Fruit fly (Drosophila melanogaster) ovary, adult (tissue): ENCODE measurements around the gene GluProRS.

Source experiments
- CG17801 ChIP-seq: fragments of 200-800 bp; optimal IDR thresholded peaks from 2 replicates; lab custom pipeline; 2019; ENCODE audit warnings: missing biosample characterization, mild to moderate bottlenecking, missing genetic modification characterization, moderate library complexity; ENCODE audit not compliant: partially characterized antibody

GluProRS gene

dm6 chr3R:23938564-23939122 lies 19.5 kb downstream of the GluProRS start:
- TF ChIP-seq CG17801 (GFP tag; lab: Kevin White, UChicago), result no peak

dm6 chr3R:23933684-23934575 lies 24.3 kb downstream of the GluProRS start, which contains the start of gene CG5854:
CG5854 (plus strand) TSS chr3R:23933912.
- peak; percentile 37 for TF ChIP-seq CG17801 (GFP tag; lab: Kevin White, UChicago)

dm6 chr3R:23933430-23933683 lies 24.8 kb downstream of the GluProRS start, which contains the start of gene RpS19b:
RpS19b (minus strand) TSS chr3R:23933530.
- TF ChIP-seq CG17801 (GFP tag; lab: Kevin White, UChicago), result no peak

dm6 chr3R:23931095-23931728 lies 27.0 kb downstream of the GluProRS start, which contains the start of the genes Rpt2 and CG13599:
Rpt2 (minus strand) TSS chr3R:23931558.
CG13599 (plus strand) TSS chr3R:23931639.
- peak; percentile 63 for TF ChIP-seq CG17801 (GFP tag; lab: Kevin White, UChicago)

- TF ChIP-seq CG17801 (GFP tag; lab: Kevin White, UChicago), result peak; percentile 33
Observed at dm6 chr3R:23928950-23929602, 29.1 kb downstream of the GluProRS start, which contains the start of the genes CG43998, CG43999 and CG31142. CG43998 (minus strand) TSS chr3R:23929000. CG43999 (minus strand) TSS chr3R:23929000. CG31142 (plus strand) TSS chr3R:23929243.

dm6 chr3R:23927429-23927828 lies 30.8 kb downstream of the GluProRS start, which contains the start of gene CG13601:
CG13601 (minus strand) TSS chr3R:23927634.
- no peak for TF ChIP-seq CG17801 (GFP tag; lab: Kevin White, UChicago)

dm6 chr3R:23924200-23924599 lies 34.0 kb downstream of the GluProRS start, which contains the start of gene Ndc1:
Ndc1 (plus strand) TSS chr3R:23924399.
- no peak for TF ChIP-seq CG17801 (GFP tag; lab: Kevin White, UChicago)

- TF ChIP-seq CG17801 (GFP tag; lab: Kevin White, UChicago), result peak; percentile 81
Observed at dm6 chr3R:23922502-23923350, 35.5 kb downstream of the GluProRS start, which contains the start of the genes sba and CG31141. sba (minus strand) TSS chr3R:23922973. CG31141 (plus strand) TSS chr3R:23923300.

dm6 chr3R:23921701-23922501 lies 36.3 kb downstream of the GluProRS start:
- TF ChIP-seq CG17801 (GFP tag; lab: Kevin White, UChicago), result peak; percentile 75

dm6 chr3R:23920874-23921539 lies 37.2 kb downstream of the GluProRS start:
- TF ChIP-seq CG17801 (GFP tag; lab: Kevin White, UChicago), result peak; percentile 47

- no peak for TF ChIP-seq CG17801 (GFP tag; lab: Kevin White, UChicago)
Observed at dm6 chr3R:23920387-23920786, 37.8 kb downstream of the GluProRS start.

dm6 chr3R:23919366-23919765 lies 38.8 kb downstream of the GluProRS start:
- no peak for TF ChIP-seq CG17801 (GFP tag; lab: Kevin White, UChicago)
